Fruit fly (Drosophila melanogaster) whole organism, wandering third instar larva: ENCODE data around the gene Papss.

Experiments used
- Abd-B ChIP-seq: fragments of >200 bp; optimal IDR thresholded peaks from 2 replicates; lab custom pipeline; 2017; ENCODE audit warnings: missing biosample characterization, missing genetic modification characterization
- CG32264 ChIP-seq: fragments of 200-800 bp; sonication (Bioruptor generic); optimal IDR thresholded peaks from 2 replicates; lab custom pipeline; 2016; ENCODE audit warnings: missing biosample characterization, missing genetic modification characterization
- CG9705 ChIP-seq: fragments of 200-800 bp; sonication (Bioruptor generic); optimal IDR thresholded peaks from 2 replicates; lab custom pipeline; 2018; ENCODE audit warnings: missing biosample characterization, mild to moderate bottlenecking, missing genetic modification characterization
- CrebA ChIP-seq: fragments of 200-800 bp; sonication (Bioruptor generic); optimal IDR thresholded peaks from 2 replicates; lab custom pipeline; 2016; ENCODE audit warnings: missing biosample characterization, mild to moderate bottlenecking, missing genetic modification characterization, borderline replicate concordance
- Dfd ChIP-seq: fragments of >200 bp; optimal IDR thresholded peaks from 2 replicates; lab custom pipeline; 2017; ENCODE audit warnings: missing biosample characterization, missing genetic modification characterization
- Dif ChIP-seq: fragments of 200-275, 200-300 bp; sonication (Bioruptor generic); optimal IDR thresholded peaks from 2 replicates; lab custom pipeline; 2018; ENCODE audit warnings: missing biosample characterization, missing genetic modification characterization; ENCODE audit not compliant: partially characterized antibody
- GATAd ChIP-seq: sonication (Bioruptor generic); optimal IDR thresholded peaks from 2 replicates; lab custom pipeline; 2016; ENCODE audit warnings: missing biosample characterization, missing genetic modification characterization
- HLH106 ChIP-seq: fragments of 200-800 bp; optimal IDR thresholded peaks from 3 replicates; lab custom pipeline; 2019; ENCODE audit warnings: missing biosample characterization, mild to moderate bottlenecking, missing genetic modification characterization, moderate library complexity
- Hnf4 ChIP-seq: fragments of 200-800 bp; sonication (Bioruptor generic); optimal IDR thresholded peaks from 2 replicates; lab custom pipeline; 2016; ENCODE audit warnings: missing biosample characterization, mild to moderate bottlenecking, missing genetic modification characterization
- Hr78 ChIP-seq: fragments of >200 bp; optimal IDR thresholded peaks from 2 replicates; lab custom pipeline; 2017; ENCODE audit warnings: missing biosample characterization, missing genetic modification characterization
- Hr83 ChIP-seq: fragments of 200-300 bp; sonication (Bioruptor generic); optimal IDR thresholded peaks from 2 replicates; lab custom pipeline; 2016; ENCODE audit warnings: missing biosample characterization, mild to moderate bottlenecking, missing genetic modification characterization, moderate library complexity; ENCODE audit not compliant: poor library complexity, severe bottlenecking
- Jra ChIP-seq: sonication (Bioruptor generic); optimal IDR thresholded peaks from 2 replicates; lab custom pipeline; 2016; ENCODE audit warnings: missing biosample characterization, missing genetic modification characterization
- Mio ChIP-seq: sonication (Bioruptor generic); optimal IDR thresholded peaks from 2 replicates; lab custom pipeline; 2016; ENCODE audit warnings: missing biosample characterization, missing genetic modification characterization
- Myc ChIP-seq: fragments of >200 bp; optimal IDR thresholded peaks from 2 replicates; lab custom pipeline; 2017
- N ChIP-seq: fragments of >200 bp; optimal IDR thresholded peaks from 2 replicates; lab custom pipeline; 2018; ENCODE audit warnings: missing biosample characterization, missing external identifiers, missing genetic modification characterization
- OdsH ChIP-seq: fragments of 200-800 bp; sonication (Bioruptor generic); optimal IDR thresholded peaks from 2 replicates; lab custom pipeline; 2016; ENCODE audit warnings: missing biosample characterization, mild to moderate bottlenecking, missing genetic modification characterization
- Rel ChIP-seq, 2 experiments: fragments of 200-800 bp; sonication (Bioruptor generic) in 1 of 2; optimal IDR thresholded peaks; 2 replicates in 1 of 2; 3 replicates in 1 of 2; lab custom pipeline; 2016 to 2019; ENCODE audit warnings: mild to moderate bottlenecking in 2 of 2, missing biosample characterization in 2 of 2, missing genetic modification characterization in 2 of 2, moderate library complexity in 1 of 2
- Sp1 ChIP-seq: fragments of 200-800 bp; sonication (Bioruptor generic); optimal IDR thresholded peaks from 3 replicates; lab custom pipeline; 2019; ENCODE audit warnings: missing biosample characterization, mild to moderate bottlenecking, missing genetic modification characterization, moderate library complexity
- Vsx2 ChIP-seq: fragments of 200-300, 225-300 bp; sonication (Bioruptor generic); optimal IDR thresholded peaks from 2 replicates; lab custom pipeline; 2018; ENCODE audit warnings: missing biosample characterization, missing genetic modification characterization; ENCODE audit not compliant: partially characterized antibody
- br ChIP-seq: fragments of 200-800 bp; sonication (Bioruptor generic); optimal IDR thresholded peaks from 2 replicates; lab custom pipeline; 2016; ENCODE audit warnings: missing biosample characterization, missing genetic modification characterization
- brk ChIP-seq: fragments of 200-800 bp; sonication (Bioruptor generic); optimal IDR thresholded peaks from 2 replicates; lab custom pipeline; 2016; ENCODE audit warnings: missing biosample characterization, mild to moderate bottlenecking, missing genetic modification characterization
- dl ChIP-seq, 2 experiments: fragments of 175-275, 200-275 bp in 1 of 2; fragments of 200-275 bp in 1 of 2; sonication (Bioruptor generic); optimal IDR thresholded peaks; lab custom pipeline; 2018; ENCODE audit warnings: mild to moderate bottlenecking in 2 of 2, missing biosample characterization in 2 of 2, missing genetic modification characterization in 2 of 2, moderate library complexity in 2 of 2; ENCODE audit not compliant: partially characterized antibody in 2 of 2, insufficient read depth in 1 of 2
- dmrt93B ChIP-seq: fragments of 200-800 bp; sonication (Bioruptor generic); optimal IDR thresholded peaks from 2 replicates; lab custom pipeline; 2018; ENCODE audit warnings: missing biosample characterization, mild to moderate bottlenecking, missing genetic modification characterization
- dsf ChIP-seq: sonication (Bioruptor generic); optimal IDR thresholded peaks from 2 replicates; lab custom pipeline; 2016; ENCODE audit warnings: missing biosample characterization, missing genetic modification characterization, borderline replicate concordance
- ey ChIP-seq: fragments of 200-800 bp; sonication (Bioruptor generic); optimal IDR thresholded peaks from 2 replicates; lab custom pipeline; 2016; ENCODE audit warnings: missing biosample characterization, missing genetic modification characterization
- foxo ChIP-seq, 2 experiments: fragments of 200-800 bp; sonication (Bioruptor generic); optimal IDR thresholded peaks; 2 replicates in 1 of 2; 3 replicates in 1 of 2; lab custom pipeline; 2016 to 2017; ENCODE audit warnings: missing biosample characterization in 2 of 2, missing genetic modification characterization in 2 of 2
- fru ChIP-seq: fragments of 200-800 bp; sonication (Bioruptor generic); optimal IDR thresholded peaks from 3 replicates; lab custom pipeline; 2016; ENCODE audit warnings: missing biosample characterization, mild to moderate bottlenecking, missing genetic modification characterization
- h ChIP-seq: fragments of 200-800 bp; sonication (Bioruptor generic); optimal IDR thresholded peaks from 3 replicates; lab custom pipeline; 2016; ENCODE audit warnings: missing biosample characterization, mild to moderate bottlenecking, missing genetic modification characterization
- jim ChIP-seq: fragments of 175-275, 200-325 bp; sonication (Bioruptor generic); optimal IDR thresholded peaks from 2 replicates; lab custom pipeline; 2016; ENCODE audit warnings: missing biosample characterization, mild to moderate bottlenecking, missing genetic modification characterization
- lola ChIP-seq: fragments of >200 bp; optimal IDR thresholded peaks from 2 replicates; lab custom pipeline; 2017; ENCODE audit warnings: missing biosample characterization, missing genetic modification characterization
- pan ChIP-seq: fragments of >200 bp; optimal IDR thresholded peaks from 2 replicates; lab custom pipeline; 2017
- psq ChIP-seq: fragments of 200-800 bp; sonication (Bioruptor generic); optimal IDR thresholded peaks from 3 replicates; lab custom pipeline; 2017; ENCODE audit warnings: missing biosample characterization, mild to moderate bottlenecking, missing genetic modification characterization, moderate library complexity
- rgr ChIP-seq: fragments of 200-800 bp; sonication (Bioruptor generic); optimal IDR thresholded peaks from 3 replicates; lab custom pipeline; 2016; ENCODE audit warnings: missing biosample characterization, mild to moderate bottlenecking, missing genetic modification characterization
- sage ChIP-seq: fragments of 200-800 bp; sonication (Bioruptor generic); optimal IDR thresholded peaks from 2 replicates; lab custom pipeline; 2016; ENCODE audit warnings: missing biosample characterization, mild to moderate bottlenecking, missing genetic modification characterization
- sv ChIP-seq: fragments of 200-800 bp; sonication (Bioruptor generic); optimal IDR thresholded peaks from 3 replicates; lab custom pipeline; 2016; ENCODE audit warnings: missing biosample characterization, missing genetic modification characterization
- tai ChIP-seq: sonication (Bioruptor generic); optimal IDR thresholded peaks from 2 replicates; lab custom pipeline; 2016; ENCODE audit warnings: missing biosample characterization, missing genetic modification characterization
- usp ChIP-seq: fragments of >200 bp; optimal IDR thresholded peaks from 2 replicates; lab custom pipeline; 2017; ENCODE audit warnings: missing biosample characterization, missing genetic modification characterization
- woc ChIP-seq: sonication (Bioruptor generic); optimal IDR thresholded peaks from 2 replicates; lab custom pipeline; 2016; ENCODE audit warnings: missing biosample characterization, mild to moderate bottlenecking, missing genetic modification characterization

The Papss gene

dm6 chr3L:19896892-19897684 lies 52.0 kb downstream of the Papss start:
- no peak for TF ChIP-seq Jra (GFP tag; lab: Kevin White, UChicago)
- peak; percentile 40 for TF ChIP-seq Hr83 (GFP tag; lab: Kevin White, UChicago)
- peak; percentile 27 for TF ChIP-seq fru (GFP tag; lab: Kevin White, UChicago)
- TF ChIP-seq CrebA (GFP tag; lab: Kevin White, UChicago), result no peak
- peak; percentile 24 for TF ChIP-seq CG9705 (GFP tag; lab: Kevin White, UChicago)
- no peak for TF ChIP-seq dmrt93B (GFP tag; lab: Kevin White, UChicago)
- TF ChIP-seq CG32264 (GFP tag; lab: Kevin White, UChicago), result no peak
- no peak for TF ChIP-seq lola
- no peak for TF ChIP-seq sage (GFP tag; lab: Kevin White, UChicago)
- TF ChIP-seq psq (GFP tag; lab: Kevin White, UChicago), result peak; percentile 29
- peak; percentile 34 for TF ChIP-seq h (GFP tag; lab: Kevin White, UChicago)
- TF ChIP-seq Mio, result no peak
- TF ChIP-seq N (GFP tag; lab: Kevin White, UChicago), result no peak
- TF ChIP-seq foxo (GFP tag; optimal IDR thresholded peaks at IDR 0.05; lab: Kevin White, UChicago), result peak; percentile 1 to 18
- peak; percentile 23 for TF ChIP-seq jim (GFP tag; lab: Kevin White, UChicago)
- TF ChIP-seq Dfd (GFP tag; lab: Kevin White, UChicago), result no peak
- TF ChIP-seq Rel (GFP tag; optimal IDR thresholded peaks at IDR 0.05; lab: Kevin White, UChicago), result peak; percentile 8
- TF ChIP-seq Rel (tag; optimal IDR thresholded peaks at IDR 0.05; lab: Kevin White, UChicago), result no peak
- TF ChIP-seq usp (GFP tag; lab: Kevin White, UChicago), result no peak
- peak; percentile 55 for TF ChIP-seq br (GFP tag; lab: Kevin White, UChicago)
- TF ChIP-seq GATAd (GFP tag; lab: Kevin White, UChicago), result no peak
- TF ChIP-seq OdsH (GFP tag; lab: Kevin White, UChicago), result peak; percentile 8
- peak; percentile 49 for TF ChIP-seq Vsx2 (GFP tag; lab: Kevin White, UChicago)
- no peak for TF ChIP-seq Abd-B (GFP tag; lab: Kevin White, UChicago)
- no peak for TF ChIP-seq HLH106
- TF ChIP-seq sv, result peak; percentile 56
- no peak for TF ChIP-seq Hr78 (GFP tag; lab: Kevin White, UChicago)
- TF ChIP-seq tai (GFP tag; lab: Kevin White, UChicago), result no peak
- peak; percentile 42 to 80 for TF ChIP-seq dl (GFP tag; optimal IDR thresholded peaks at IDR 0.05; lab: Kevin White, UChicago; ENCODE audit: insufficient read depth in 1 of 2, partially characterized antibody in 2 of 2)
- no peak for TF ChIP-seq woc
- TF ChIP-seq brk (GFP tag; lab: Kevin White, UChicago), result peak; percentile 39
- peak; percentile 32 for TF ChIP-seq rgr
- peak; percentile 9 for TF ChIP-seq Myc (lab: Kevin White, UChicago)
- TF ChIP-seq pan, result no peak
- TF ChIP-seq Hnf4 (GFP tag; lab: Kevin White, UChicago), result no peak
- TF ChIP-seq dsf, result no peak
- TF ChIP-seq Dif (GFP tag; lab: Kevin White, UChicago), result peak; percentile 85
- peak; percentile 35 for TF ChIP-seq Sp1 (GFP tag; lab: Kevin White, UChicago)
- TF ChIP-seq ey, result no peak

- peak; percentile 41 for TF ChIP-seq CG32264 (GFP tag; lab: Kevin White, UChicago)
- no peak for TF ChIP-seq GATAd (GFP tag; lab: Kevin White, UChicago)
Observed at dm6 chr3L:19897685-19898009, 52.6 kb downstream of the Papss start.
